Worm (Caenorhabditis elegans) whole organism, early embryonic: Measurements from ENCODE around the gene cal-1.

Source experiments
- F13C5.2 ChIP-seq: sonication (generic microtip); optimal IDR thresholded peaks from 2 replicates; lab custom pipeline; 2017; ENCODE audit warnings: mild to moderate bottlenecking, missing genetic modification characterization, inconsistent platforms, missing compliant biosample characterization
- hmbx-1 ChIP-seq: sonication (generic microtip); optimal IDR thresholded peaks from 2 replicates; lab custom pipeline; 2016; ENCODE audit warnings: mild to moderate bottlenecking, missing genetic modification characterization, missing compliant biosample characterization
- hmg-4 ChIP-seq: fragments of 200-800 bp; sonication (Bioruptor generic); optimal IDR thresholded peaks from 2 replicates; lab custom pipeline; 2018; ENCODE audit warnings: mild to moderate bottlenecking, missing genetic modification characterization, missing compliant biosample characterization
- pes-1 ChIP-seq: fragments of 200-800 bp; sonication (Bioruptor generic); IDR thresholded peaks from 2 replicates; pipeline ENCODE4 v1.3.6; 2022; ENCODE audit warnings: missing genetic modification reagents, missing genetic modification characterization, missing compliant biosample characterization

DNA sequence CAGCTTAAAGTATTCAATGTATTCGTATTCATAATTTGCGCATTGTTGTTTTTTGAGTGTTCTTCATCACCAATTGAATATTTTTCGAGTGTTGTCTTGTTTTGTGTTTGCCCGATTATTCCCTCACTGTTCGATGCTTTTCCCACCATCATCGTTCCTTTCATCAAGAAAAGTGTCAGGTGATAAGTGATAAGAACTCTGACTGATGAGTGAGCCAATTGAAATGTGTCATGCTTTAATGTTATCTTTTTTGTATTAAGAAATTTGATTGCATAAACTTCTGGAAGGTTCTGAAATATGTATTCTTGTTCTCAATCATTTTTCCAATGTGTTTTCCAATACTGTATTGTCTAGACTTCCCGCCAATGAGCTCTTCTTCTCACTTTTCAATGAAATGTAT lies 41.7 kb downstream of the cal-1 start:
- TF ChIP-seq pes-1 (no peak), hmg-4 (GFP tag; lab: Kevin White, UChicago) (no peak), F13C5.2 (tag; lab: Kevin White, UChicago) (no peak), hmbx-1 (no peak)
